Fruit fly (Drosophila melanogaster): Measurements from ENCODE around the gene CG43074.

The CG43074 gene

dm6 chr3L:3454921-3455554 lies 29.4 kb downstream of the CG43074 start (continued):
- no peak for TF ChIP-seq sens-2 (GFP tag; IDR thresholded peaks at IDR 0.05)
- TF ChIP-seq Atf6 (GFP tag; IDR thresholded peaks at IDR 0.05): no peak
- peak; percentile 100 for TF ChIP-seq CG8281 (tag; optimal IDR thresholded peaks at IDR 0.05)
- TF ChIP-seq chif (GFP tag; optimal IDR thresholded peaks at IDR 0.05): peak in 1 of 2 experiments; percentile 4
- peak; percentile 54; the same call in 1 of the 3 replicates for TF ChIP-seq CG17361 (GFP tag; IDR thresholded peaks at IDR 0.05)
- peak; percentile 2 for TF ChIP-seq Asciz (GFP tag; optimal IDR thresholded peaks at IDR 0.05)
- TF ChIP-seq CG11504 (tag; optimal IDR thresholded peaks at IDR 0.05): peak; percentile 60
- peak in 1 of 2 experiments; percentile 27 for TF ChIP-seq Hr51 (GFP tag; optimal IDR thresholded peaks at IDR 0.05)
- peak; percentile 24 for TF ChIP-seq fd96Cb (tag; optimal IDR thresholded peaks at IDR 0.05)
- peak; percentile 61 for TF ChIP-seq tgo (GFP tag; IDR thresholded peaks at IDR 0.05)
- TF ChIP-seq CG17829 (tag; optimal IDR thresholded peaks at IDR 0.05): no peak
- 0 out of 3 replicates have a peak, but pooled peaks have one; percentile 48 for TF ChIP-seq ken (GFP tag; IDR thresholded peaks at IDR 0.05)
- TF ChIP-seq Ssrp (tag; optimal IDR thresholded peaks at IDR 0.05): peak; percentile 25
- TF ChIP-seq CG14667 (GFP tag; IDR thresholded peaks at IDR 0.05): peak; percentile 53
- 0 out of 2 replicates have a peak, but pooled peaks have one; percentile 30 for TF ChIP-seq dimm (GFP tag; IDR thresholded peaks at IDR 0.05)
- TF ChIP-seq ssp (GFP tag; IDR thresholded peaks at IDR 0.05): peak; percentile 53
- TF ChIP-seq CG1647 (GFP tag; optimal IDR thresholded peaks at IDR 0.05): no peak
- peak; percentile 42; the same call in 1 of the 3 replicates for TF ChIP-seq CG7357 (GFP tag; IDR thresholded peaks at IDR 0.05)
- TF ChIP-seq pnt (GFP tag; optimal IDR thresholded peaks at IDR 0.05): peak; percentile 30
- TF ChIP-seq nau (GFP tag; optimal IDR thresholded peaks at IDR 0.05): no peak
- TF ChIP-seq CG2199 (GFP tag; IDR thresholded peaks at IDR 0.05): peak; percentile 54; the same call in 1 of the 3 replicates
- TF ChIP-seq Abd-B (GFP tag; optimal IDR thresholded peaks at IDR 0.05): peak; percentile 12
- TF ChIP-seq CoRest (tag; optimal IDR thresholded peaks at IDR 0.05): peak; percentile 38
- TF ChIP-seq CG12104 (GFP tag; optimal IDR thresholded peaks at IDR 0.05): peak; percentile 1
- TF ChIP-seq Mrtf (GFP tag; IDR thresholded peaks at IDR 0.05): peak; percentile 39; the same call in 1 of the 3 replicates
- peak; percentile 6 for TF ChIP-seq Atf-2 (GFP tag; optimal IDR thresholded peaks at IDR 0.05)
- TF ChIP-seq inv (GFP tag; IDR thresholded peaks at IDR 0.05; ENCODE audit: partially characterized antibody): peak; percentile 11; the same call in 1 of the 2 replicates
- TF ChIP-seq CG11695 (GFP tag; IDR thresholded peaks at IDR 0.05): no peak
- peak; percentile 71; the same call in 1 of the 2 replicates for TF ChIP-seq vvl (GFP tag; IDR thresholded peaks at IDR 0.05)
- TF ChIP-seq CG9727 (GFP tag; optimal IDR thresholded peaks at IDR 0.05): no peak
- TF ChIP-seq hb (GFP tag; IDR thresholded peaks at IDR 0.05; ENCODE audit: partially characterized antibody): 0 out of 3 replicates have a peak, but pooled peaks have one; percentile 30
- TF ChIP-seq CG7372 (GFP tag; IDR thresholded peaks at IDR 0.05): peak; percentile 34; the same call in 1 of the 2 replicates
- TF ChIP-seq ttk (GFP tag; IDR thresholded peaks at IDR 0.05): 0 out of 2 replicates have a peak, but pooled peaks have one; percentile 25
- peak in 1 of 2 experiments; percentile 3 for TF ChIP-seq bsh (GFP tag; optimal IDR thresholded peaks at IDR 0.05)
- peak; percentile 1 for TF ChIP-seq tx (GFP tag; optimal IDR thresholded peaks at IDR 0.05)
- peak; percentile 71 for TF ChIP-seq lmd (GFP tag; IDR thresholded peaks at IDR 0.05)
- TF ChIP-seq CG30403 (GFP tag; optimal IDR thresholded peaks at IDR 0.05): peak; percentile 34
- peak; percentile 44; the same call in 1 of the 2 replicates for TF ChIP-seq seq (GFP tag; IDR thresholded peaks at IDR 0.05)
- TF ChIP-seq nmo (GFP tag; optimal IDR thresholded peaks at IDR 0.05): peak; percentile 45
- TF ChIP-seq prd (optimal IDR thresholded peaks at IDR 0.05): no peak
- peak; percentile 60; the same call in 1 of the 3 replicates for TF ChIP-seq prd (GFP tag; IDR thresholded peaks at IDR 0.05)
- TF ChIP-seq CG7987 (GFP tag; optimal IDR thresholded peaks at IDR 0.05): peak; percentile 70
- TF ChIP-seq CG9817 (tag; optimal IDR thresholded peaks at IDR 0.05): peak; percentile 9
- TF ChIP-seq Antp (GFP tag; optimal IDR thresholded peaks at IDR 0.05): peak; percentile 13
- peak; percentile 72 for TF ChIP-seq Ptx1 (GFP tag; IDR thresholded peaks at IDR 0.05)
- TF ChIP-seq Oli (tag; optimal IDR thresholded peaks at IDR 0.05): peak; percentile 46
- no peak for TF ChIP-seq insv (GFP tag; optimal IDR thresholded peaks at IDR 0.05)
- 0 out of 2 replicates have a peak, but pooled peaks have one; percentile 17 for TF ChIP-seq gt (GFP tag; IDR thresholded peaks at IDR 0.05)
- no peak for TF ChIP-seq CkIIα-i1 (GFP tag; IDR thresholded peaks at IDR 0.05)
